Worm (Caenorhabditis elegans) whole organism, L2 larva: ENCODE measurements around the gene F26A1.7.

ENCODE experiments used
- ZK546.5 ChIP-seq: sonication (generic microtip); optimal IDR thresholded peaks from 2 replicates; lab custom pipeline; 2017; ENCODE audit warnings: missing biosample characterization, missing genetic modification characterization
- aly-2 ChIP-seq: fragments of 150-350 bp; optimal IDR thresholded peaks from 2 replicates; lab custom pipeline; 2014; ENCODE audit warnings: missing biosample characterization, missing genetic modification characterization
- ama-1 ChIP-seq: fragments of 150-350 bp; optimal IDR thresholded peaks from 2 replicates; lab custom pipeline; 2018; ENCODE audit warnings: inconsistent platforms
- egl-27 ChIP-seq: sonication (generic microtip); optimal IDR thresholded peaks from 3 replicates; lab custom pipeline; 2017; ENCODE audit warnings: missing biosample characterization, missing genetic modification reagents, missing genetic modification characterization

DNA sequence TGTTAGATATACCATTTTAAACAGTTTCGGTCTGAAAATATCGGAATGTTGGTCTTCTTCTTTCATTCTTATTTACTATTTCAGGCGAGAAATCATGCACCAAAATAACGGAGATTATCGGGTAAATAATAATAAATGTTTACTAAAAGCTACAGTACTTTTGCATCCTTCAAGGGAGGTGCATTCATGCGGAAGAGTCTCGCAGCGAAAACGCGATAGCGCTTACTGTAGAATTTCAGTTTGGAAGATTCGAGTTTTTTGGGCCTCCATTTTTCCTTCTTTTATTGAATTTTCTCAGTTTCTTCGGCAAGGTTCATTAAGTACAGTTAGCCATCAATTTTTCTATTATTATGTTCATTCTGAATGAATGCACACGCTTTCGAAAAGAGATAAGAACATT is 36.4 kb upstream of the F26A1.7 start, which contains the start of gene C35D10.7:
- TF ChIP-seq ama-1 (no peak), ZK546.5 (tag; lab: Kevin White, UChicago) (no peak), aly-2 (tag; lab: Kevin White, UChicago) (no peak), egl-27 (tag; lab: Kevin White, UChicago) (no peak)
